Fruit fly (Drosophila melanogaster) whole organism, embryonic: ENCODE measurements around the gene SLC5A11.

Experiments used
- BEAF-32 ChIP-seq: fragments of 200-800 bp; sonication (Bioruptor generic); optimal IDR thresholded peaks from 3 replicates; lab custom pipeline; 2017; ENCODE audit warnings: missing biosample characterization, missing genetic modification characterization, mild to moderate bottlenecking, moderate library complexity, missing genetic modification reagents
- CG10209 ChIP-seq: fragments of 200-800 bp; sonication (Bioruptor generic); optimal IDR thresholded peaks from 3 replicates; lab custom pipeline; 2017; ENCODE audit warnings: missing biosample characterization, mild to moderate bottlenecking, missing genetic modification characterization, missing genetic modification reagents
- CG10366 ChIP-seq: fragments of 200-800 bp; sonication (Bioruptor generic); IDR thresholded peaks from 2 replicates; pipeline ENCODE4 v1.3.6; 2022; ENCODE audit warnings: missing biosample characterization, missing genetic modification characterization
- CG11247 ChIP-seq: fragments of 200-800 bp; sonication (Bioruptor generic); IDR thresholded peaks from 2 replicates; pipeline ENCODE4 v1.3.6; 2022; ENCODE audit warnings: missing biosample characterization, missing genetic modification characterization
- CG11723 ChIP-seq: fragments of 200-800 bp; sonication (Bioruptor generic); optimal IDR thresholded peaks from 2 replicates; lab custom pipeline; 2017; ENCODE audit warnings: missing biosample characterization, mild to moderate bottlenecking, missing genetic modification characterization
- CG12769 ChIP-seq: fragments of 200-800 bp; sonication (Bioruptor generic); optimal IDR thresholded peaks from 2 replicates; lab custom pipeline; 2019; ENCODE audit warnings: missing biosample characterization, mild to moderate bottlenecking, missing genetic modification characterization, moderate library complexity
- CG14860 ChIP-seq: fragments of 200-800 bp; sonication (Bioruptor generic); IDR thresholded peaks from 3 replicates; pipeline ENCODE4 v1.3.6; 2022; ENCODE audit warnings: missing biosample characterization, missing genetic modification characterization; ENCODE audit not compliant: partially characterized antibody
- CG17568 ChIP-seq: fragments of 200-800 bp; sonication (Bioruptor generic); optimal IDR thresholded peaks from 2 replicates; lab custom pipeline; 2018; ENCODE audit warnings: missing biosample characterization, mild to moderate bottlenecking, missing genetic modification characterization, moderate library complexity
- CG17912 ChIP-seq: fragments of 200-800 bp; sonication (Bioruptor generic); optimal IDR thresholded peaks from 2 replicates; lab custom pipeline; 2018; ENCODE audit warnings: missing biosample characterization, mild to moderate bottlenecking, missing genetic modification characterization
- CG2712 ChIP-seq: fragments of 200-800 bp; optimal IDR thresholded peaks from 3 replicates; lab custom pipeline; 2019; ENCODE audit warnings: missing biosample characterization, mild to moderate bottlenecking, missing genetic modification characterization, moderate library complexity
- CG33213 ChIP-seq: fragments of 200-800 bp; sonication (Bioruptor generic); optimal IDR thresholded peaks from 3 replicates; lab custom pipeline; 2016; ENCODE audit warnings: missing biosample characterization, missing genetic modification characterization
- CG4282 ChIP-seq: fragments of 200-800 bp; sonication (Bioruptor generic); optimal IDR thresholded peaks from 2 replicates; lab custom pipeline; 2016; ENCODE audit warnings: missing biosample characterization, missing genetic modification characterization
- CG4360 ChIP-seq: fragments of 200-800 bp; sonication (Bioruptor generic); IDR thresholded peaks from 2 replicates; pipeline ENCODE4 v1.3.6; 2022; ENCODE audit warnings: missing biosample characterization, missing genetic modification characterization
- CG4730 ChIP-seq: fragments of 200-800 bp; sonication (Bioruptor generic); IDR thresholded peaks from 2 replicates; pipeline ENCODE4 v1.3.6; 2022; ENCODE audit warnings: missing biosample characterization, missing genetic modification characterization
- CG6272 ChIP-seq: fragments of 200-800 bp; sonication (Bioruptor generic); IDR thresholded peaks from 2 replicates; pipeline ENCODE4 v1.3.6; 2022; ENCODE audit warnings: missing biosample characterization, missing genetic modification characterization
- CG6813 ChIP-seq: fragments of 200-800 bp; sonication (Bioruptor generic); optimal IDR thresholded peaks from 2 replicates; lab custom pipeline; 2017; ENCODE audit warnings: missing biosample characterization, missing genetic modification characterization, mild to moderate bottlenecking, moderate library complexity, missing genetic modification reagents
- CG7357 ChIP-seq: fragments of 200-800 bp; sonication (Bioruptor generic); IDR thresholded peaks from 3 replicates; pipeline ENCODE4 v1.3.6; 2022; ENCODE audit warnings: missing biosample characterization, missing genetic modification characterization
- CG7963 ChIP-seq: fragments of 200-800 bp; sonication (Bioruptor generic); IDR thresholded peaks from 3 replicates; pipeline ENCODE4 v1.3.6; 2022; ENCODE audit warnings: missing biosample characterization, missing genetic modification characterization; ENCODE audit not compliant: partially characterized antibody
- CG7987 ChIP-seq: fragments of 200-800 bp; sonication (Bioruptor generic); optimal IDR thresholded peaks from 2 replicates; lab custom pipeline; 2018; ENCODE audit warnings: missing biosample characterization, mild to moderate bottlenecking, missing genetic modification characterization, moderate library complexity
- CG8388 ChIP-seq: fragments of 200-800 bp; sonication (Bioruptor generic); optimal IDR thresholded peaks from 2 replicates; lab custom pipeline; 2019; ENCODE audit warnings: missing biosample characterization, mild to moderate bottlenecking, missing genetic modification characterization, moderate library complexity
- Dad ChIP-seq: fragments of 200-800 bp; sonication (Bioruptor generic); optimal IDR thresholded peaks from 3 replicates; lab custom pipeline; 2016; ENCODE audit warnings: missing biosample characterization, missing genetic modification characterization
- Dbx ChIP-seq: fragments of 200-800 bp; sonication (Bioruptor generic); IDR thresholded peaks from 3 replicates; pipeline ENCODE4 v1.3.6; 2022; ENCODE audit warnings: missing biosample characterization, missing genetic modification characterization
- Dll ChIP-seq: fragments of 200-800 bp; sonication (Bioruptor generic); IDR thresholded peaks from 4 replicates; pipeline ENCODE4 v1.3.6; 2022; ENCODE audit warnings: missing biosample characterization, missing genetic modification characterization; ENCODE audit not compliant: partially characterized antibody
- Doc3 ChIP-seq: fragments of 200-800 bp; sonication (Bioruptor generic); IDR thresholded peaks from 3 replicates; pipeline ENCODE4 v1.3.6; 2022; ENCODE audit warnings: missing biosample characterization, missing genetic modification characterization; ENCODE audit not compliant: partially characterized antibody
- Fer1 ChIP-seq: fragments of 200-800 bp; sonication (Bioruptor generic); optimal IDR thresholded peaks from 2 replicates; lab custom pipeline; 2017; ENCODE audit warnings: missing biosample characterization, mild to moderate bottlenecking, missing genetic modification characterization
- Fer3 ChIP-seq: fragments of 200-800 bp; sonication (Bioruptor generic); optimal IDR thresholded peaks from 2 replicates; lab custom pipeline; 2018; ENCODE audit warnings: missing biosample characterization, mild to moderate bottlenecking, missing genetic modification characterization, moderate library complexity
- Hand ChIP-seq: fragments of 200-800 bp; sonication (Bioruptor generic); optimal IDR thresholded peaks from 2 replicates; lab custom pipeline; 2017; ENCODE audit warnings: mild to moderate bottlenecking, missing biosample characterization, missing genetic modification reagents, missing genetic modification characterization
- Hr3 ChIP-seq: fragments of 200-800 bp; sonication (Bioruptor generic); optimal IDR thresholded peaks from 3 replicates; lab custom pipeline; 2016; ENCODE audit warnings: missing biosample characterization, missing genetic modification characterization
- Hsf ChIP-seq: fragments of 200-800 bp; sonication (Bioruptor generic); optimal IDR thresholded peaks from 3 replicates; lab custom pipeline; 2016; ENCODE audit warnings: missing biosample characterization, missing genetic modification characterization
- NK7.1 ChIP-seq: fragments of 200-800 bp; sonication (Bioruptor generic); optimal IDR thresholded peaks from 3 replicates; lab custom pipeline; 2016; ENCODE audit warnings: missing biosample characterization, missing genetic modification characterization
- Nf-YB ChIP-seq: fragments of 200-800 bp; sonication (Bioruptor generic); optimal IDR thresholded peaks from 3 replicates; lab custom pipeline; 2019; ENCODE audit warnings: missing biosample characterization, mild to moderate bottlenecking, missing genetic modification characterization, moderate library complexity
- Oaz ChIP-seq: fragments of 200-800 bp; sonication (Bioruptor generic); IDR thresholded peaks from 2 replicates; pipeline ENCODE4 v1.3.6; 2022; ENCODE audit warnings: missing biosample characterization, missing genetic modification characterization
- YL-1 ChIP-seq: fragments of 200-800 bp; sonication (Bioruptor generic); optimal IDR thresholded peaks from 3 replicates; lab custom pipeline; 2017; ENCODE audit warnings: missing biosample characterization, mild to moderate bottlenecking, missing genetic modification characterization
- aop ChIP-seq: fragments of 200-800 bp; sonication (Bioruptor generic); IDR thresholded peaks from 2 replicates; pipeline ENCODE4 v1.3.6; 2022; ENCODE audit warnings: missing biosample characterization, missing genetic modification characterization
- bbx ChIP-seq: fragments of 200-800 bp; sonication (Bioruptor generic); IDR thresholded peaks from 2 replicates; pipeline ENCODE4 v1.3.6; 2022; ENCODE audit warnings: missing biosample characterization, missing genetic modification characterization; ENCODE audit not compliant: partially characterized antibody
- disco-r ChIP-seq: fragments of 200-800 bp; sonication (Bioruptor generic); optimal IDR thresholded peaks from 2 replicates; lab custom pipeline; 2016; ENCODE audit warnings: missing biosample characterization, missing genetic modification characterization
- dm ChIP-seq: fragments of 200-800 bp; sonication (Bioruptor generic); optimal IDR thresholded peaks from 3 replicates; lab custom pipeline; 2016; ENCODE audit warnings: missing biosample characterization, missing genetic modification characterization
- dmrt11E ChIP-seq: fragments of 200-800 bp; sonication (Bioruptor generic); optimal IDR thresholded peaks from 3 replicates; lab custom pipeline; 2018; ENCODE audit warnings: missing biosample characterization, mild to moderate bottlenecking, missing genetic modification characterization, moderate library complexity
- emc ChIP-seq: fragments of 200-800 bp; sonication (Bioruptor generic); optimal IDR thresholded peaks from 2 replicates; lab custom pipeline; 2016; ENCODE audit warnings: missing biosample characterization, missing genetic modification characterization
- inv ChIP-seq: fragments of 200-800 bp; sonication (Bioruptor generic); IDR thresholded peaks from 2 replicates; pipeline ENCODE4 v1.3.6; 2022; ENCODE audit warnings: missing biosample characterization, missing genetic modification characterization; ENCODE audit not compliant: partially characterized antibody
- lab ChIP-seq: fragments of 200-800 bp; sonication (Bioruptor generic); optimal IDR thresholded peaks from 3 replicates; lab custom pipeline; 2017; ENCODE audit warnings: missing biosample characterization, missing genetic modification characterization, mild to moderate bottlenecking, moderate library complexity, missing genetic modification reagents
- luna ChIP-seq: fragments of 200-800 bp; sonication (Bioruptor generic); optimal IDR thresholded peaks from 2 replicates; lab custom pipeline; 2016; ENCODE audit warnings: missing biosample characterization, missing genetic modification characterization
- mam ChIP-seq: fragments of 200-800 bp; sonication (Bioruptor generic); optimal IDR thresholded peaks from 3 replicates; lab custom pipeline; 2016; ENCODE audit warnings: missing biosample characterization, missing genetic modification characterization
- mld ChIP-seq: fragments of 200-800 bp; sonication (Bioruptor generic); IDR thresholded peaks from 3 replicates; pipeline ENCODE4 v1.3.6; 2022; ENCODE audit warnings: missing biosample characterization, missing genetic modification characterization; ENCODE audit not compliant: partially characterized antibody
- oc ChIP-seq: fragments of 200-800 bp; sonication (Bioruptor generic); optimal IDR thresholded peaks from 2 replicates; lab custom pipeline; 2018; ENCODE audit warnings: missing biosample characterization, mild to moderate bottlenecking, missing genetic modification characterization, moderate library complexity
- otp ChIP-seq: fragments of 200-800 bp; sonication (Bioruptor generic); IDR thresholded peaks from 3 replicates; pipeline ENCODE4, ENCODE4 v1.3.6; 2022; ENCODE audit warnings: missing biosample characterization, missing genetic modification characterization
- tio ChIP-seq: fragments of 200-800 bp; sonication (Bioruptor generic); optimal IDR thresholded peaks from 2 replicates; lab custom pipeline; 2017; ENCODE audit warnings: missing biosample characterization, missing genetic modification characterization, inconsistent platforms
- trem ChIP-seq: fragments of 200-800 bp; optimal IDR thresholded peaks from 3 replicates; lab custom pipeline; 2019; ENCODE audit warnings: missing biosample characterization, mild to moderate bottlenecking, missing genetic modification characterization, moderate library complexity
- zf30C ChIP-seq: fragments of 200-800 bp; sonication (Bioruptor generic); optimal IDR thresholded peaks from 3 replicates; lab custom pipeline; 2018; ENCODE audit warnings: missing biosample characterization, mild to moderate bottlenecking, missing genetic modification characterization

Gene SLC5A11

dm6 chr2L:8165800-8166576, 38.9 kb downstream of the SLC5A11 start (continued):
- TF ChIP-seq CG2712 (tag; lab: Kevin White, UChicago) (peak; percentile 16), dmrt11E (tag; lab: Kevin White, UChicago) (peak; percentile 53), otp (no peak), CG8388 (GFP tag; lab: Kevin White, UChicago) (no peak), CG33213 (GFP tag; lab: Kevin White, UChicago) (no peak), CG10209 (GFP tag; lab: Kevin White, UChicago) (peak; percentile 0), zf30C (GFP tag; lab: Kevin White, UChicago) (no peak), aop (no peak), luna (GFP tag; lab: Kevin White, UChicago) (no peak), CG4282 (GFP tag; lab: Kevin White, UChicago) (no peak), NK7.1 (no peak), Hsf (GFP tag; lab: Kevin White, UChicago) (no peak), mam (no peak), CG12769 (no peak), CG7987 (no peak), CG6272 (GFP tag; lab: Robert Waterston, UW) (no peak), trem (tag; lab: Kevin White, UChicago) (no peak), Nf-YB (peak; percentile 20), tio (GFP tag; lab: Kevin White, UChicago) (no peak), Fer1 (GFP tag; lab: Kevin White, UChicago) (no peak), CG17568 (GFP tag; lab: Kevin White, UChicago) (peak; percentile 14), disco-r (GFP tag; lab: Kevin White, UChicago) (no peak), inv (no peak), Hr3 (GFP tag; lab: Kevin White, UChicago) (no peak), CG14860 (GFP tag; lab: Robert Waterston, UW) (no peak), Dad (GFP tag; lab: Kevin White, UChicago) (no peak), Dll (GFP tag; lab: Robert Waterston, UW) (no peak), YL-1 (GFP tag; lab: Kevin White, UChicago) (no peak), CG4730 (GFP tag; lab: Robert Waterston, UW) (no peak), bbx (GFP tag; lab: Robert Waterston, UW) (no peak), dm (GFP tag; lab: Kevin White, UChicago) (no peak), CG11247 (no peak), CG6813 (GFP tag; lab: Kevin White, UChicago) (peak; percentile 57), CG10366 (GFP tag; lab: Robert Waterston, UW) (no peak), Dbx (no peak), Fer3 (no peak), Hand (no peak), Oaz (GFP tag; lab: Robert Waterston, UW) (no peak), emc (GFP tag; lab: Kevin White, UChicago) (no peak), mld (no peak), CG7357 (GFP tag; lab: Robert Waterston, UW) (no peak), CG11723 (no peak), BEAF-32 (no peak), CG7963 (GFP tag; lab: Robert Waterston, UW) (no peak), lab (no peak), CG17912 (GFP tag; lab: Kevin White, UChicago) (no peak), Doc3 (GFP tag; lab: Robert Waterston, UW) (no peak), oc (no peak), CG4360 (no peak)
